Worm (Caenorhabditis elegans) whole organism, L2 larva: Measurements from ENCODE around the gene sox-3.

Experiments
- R02D3.7 ChIP-seq: fragments of 150-350 bp; optimal IDR thresholded peaks from 2 replicates; lab custom pipeline; 2014; ENCODE audit warnings: missing biosample characterization, missing genetic modification characterization
- aly-2 ChIP-seq: fragments of 150-350 bp; optimal IDR thresholded peaks from 2 replicates; lab custom pipeline; 2014; ENCODE audit warnings: missing biosample characterization, missing genetic modification characterization
- ama-1 ChIP-seq: fragments of 150-350 bp; optimal IDR thresholded peaks from 2 replicates; lab custom pipeline; 2018; ENCODE audit warnings: inconsistent platforms
- ceh-16 ChIP-seq: fragments of 150-350 bp; optimal IDR thresholded peaks from 2 replicates; lab custom pipeline; 2014; ENCODE audit warnings: missing biosample characterization, missing genetic modification characterization
- dmd-4 ChIP-seq: sonication (generic microtip); optimal IDR thresholded peaks from 2 replicates; lab custom pipeline; 2017; ENCODE audit warnings: missing biosample characterization, missing genetic modification characterization
- egl-27 ChIP-seq: sonication (generic microtip); optimal IDR thresholded peaks from 3 replicates; lab custom pipeline; 2017; ENCODE audit warnings: missing biosample characterization, missing genetic modification reagents, missing genetic modification characterization
- mdl-1 ChIP-seq, 2 experiments: fragments of 150-350 bp in 1 of 2; sonication (generic microtip) in 1 of 2; optimal IDR thresholded peaks; 2 replicates each; lab custom pipeline; 2017; ENCODE audit warnings: missing biosample characterization in 2 of 2, missing genetic modification characterization in 2 of 2
- nhr-237 ChIP-seq: fragments of 150-350 bp; optimal IDR thresholded peaks from 2 replicates; lab custom pipeline; 2014; ENCODE audit warnings: missing biosample characterization, missing genetic modification characterization
- peb-1 ChIP-seq: fragments of 150-350 bp; optimal IDR thresholded peaks from 2 replicates; lab custom pipeline; 2014; ENCODE audit warnings: missing biosample characterization, missing genetic modification characterization
- sma-3 ChIP-seq: sonication (generic microtip); optimal IDR thresholded peaks from 2 replicates; lab custom pipeline; 2016; ENCODE audit warnings: missing genetic modification reagents, missing genetic modification characterization, missing compliant biosample characterization
- ztf-4 ChIP-seq: fragments of 150-350 bp; optimal IDR thresholded peaks from 2 replicates; lab custom pipeline; 2014; ENCODE audit warnings: missing biosample characterization, missing genetic modification characterization

ce11 chrX:14671300-14671699, 21.5 kb downstream of the sox-3 start:
- TF ChIP-seq peb-1 (tag; lab: Kevin White, UChicago): no peak
- no peak for TF ChIP-seq ama-1
- no peak for TF ChIP-seq dmd-4
- no peak for TF ChIP-seq egl-27 (tag; lab: Kevin White, UChicago)
- TF ChIP-seq aly-2 (tag; lab: Kevin White, UChicago): no peak
- no peak for TF ChIP-seq ztf-4 (tag; lab: Kevin White, UChicago)
- TF ChIP-seq sma-3: no peak
- no peak for TF ChIP-seq nhr-237
- no peak for TF ChIP-seq mdl-1 (tag; optimal IDR thresholded peaks at IDR 0.05; lab: Kevin White, UChicago)
- TF ChIP-seq ceh-16: no peak
- no peak for TF ChIP-seq R02D3.7 (tag; lab: Kevin White, UChicago)
